Fruit fly (Drosophila melanogaster): ENCODE measurements around the gene CG10674.

dm6 chr3L:5180968-5181612, 45.0 kb upstream of the CG10674 start:
- TF ChIP-seq Pif1A (GFP tag; optimal IDR thresholded peaks at IDR 0.05), result no peak
- TF ChIP-seq CG13204 (GFP tag; optimal IDR thresholded peaks at IDR 0.05), result no peak
- TF ChIP-seq Pif1B (GFP tag; optimal IDR thresholded peaks at IDR 0.05), result no peak
